Fruit fly (Drosophila melanogaster) whole organism, embryonic: ENCODE results near the gene CG9837.

ENCODE experiments used
- B-H2 ChIP-seq: fragments of 200-800 bp; sonication (Bioruptor generic); optimal IDR thresholded peaks from 2 replicates; lab custom pipeline; 2018; ENCODE audit warnings: missing biosample characterization, mild to moderate bottlenecking, missing genetic modification characterization
- CG11085 ChIP-seq: fragments of 200-800 bp; sonication (Bioruptor generic); IDR thresholded peaks from 2 replicates; pipeline ENCODE4 v1.3.6; 2022; ENCODE audit warnings: missing biosample characterization, missing genetic modification characterization
- CG12769 ChIP-seq: fragments of 200-800 bp; sonication (Bioruptor generic); optimal IDR thresholded peaks from 2 replicates; lab custom pipeline; 2019; ENCODE audit warnings: missing biosample characterization, mild to moderate bottlenecking, missing genetic modification characterization, moderate library complexity
- CG13894 ChIP-seq: fragments of 200-800 bp; sonication (Bioruptor generic); optimal IDR thresholded peaks from 3 replicates; lab custom pipeline; 2018; ENCODE audit warnings: missing biosample characterization, mild to moderate bottlenecking, missing genetic modification characterization, moderate library complexity
- CG3407 ChIP-seq: fragments of 200-800 bp; sonication (Bioruptor generic); optimal IDR thresholded peaks from 2 replicates; lab custom pipeline; 2018; ENCODE audit warnings: missing biosample characterization, mild to moderate bottlenecking, missing genetic modification characterization
- CG34224 ChIP-seq: fragments of 200-800 bp; sonication (Bioruptor generic); IDR thresholded peaks from 3 replicates; pipeline ENCODE4 v1.3.6; 2022; ENCODE audit warnings: missing biosample characterization, missing genetic modification characterization; ENCODE audit not compliant: partially characterized antibody
- CG34422 ChIP-seq: fragments of 200-800 bp; sonication (Bioruptor generic); IDR thresholded peaks from 3 replicates; pipeline ENCODE4 v1.3.6; 2022; ENCODE audit warnings: missing biosample characterization, missing genetic modification characterization
- CG43689 ChIP-seq: fragments of 200-800 bp; sonication (Bioruptor generic); IDR thresholded peaks from 2 replicates; pipeline ENCODE4 v1.3.6; 2022; ENCODE audit warnings: missing biosample characterization, missing genetic modification characterization
- CG6791 ChIP-seq: fragments of 200-800 bp; sonication (Bioruptor generic); IDR thresholded peaks from 3 replicates; pipeline ENCODE4 v1.3.6; 2022; ENCODE audit warnings: missing biosample characterization, missing genetic modification characterization; ENCODE audit not compliant: partially characterized antibody
- CG8388 ChIP-seq: fragments of 200-800 bp; sonication (Bioruptor generic); optimal IDR thresholded peaks from 2 replicates; lab custom pipeline; 2019; ENCODE audit warnings: missing biosample characterization, mild to moderate bottlenecking, missing genetic modification characterization, moderate library complexity
- CG8924 ChIP-seq: fragments of 200-800 bp; optimal IDR thresholded peaks from 3 replicates; lab custom pipeline; 2019; ENCODE audit warnings: missing biosample characterization, mild to moderate bottlenecking, missing genetic modification characterization, moderate library complexity
- CG9215 ChIP-seq: fragments of 200-800 bp; sonication (Bioruptor generic); IDR thresholded peaks from 2 replicates; pipeline ENCODE4 v1.3.6; 2022; ENCODE audit warnings: missing biosample characterization, missing genetic modification characterization
- CHES-1-like ChIP-seq: fragments of 200-800 bp; sonication (Bioruptor generic); optimal IDR thresholded peaks from 2 replicates; lab custom pipeline; 2016; ENCODE audit warnings: missing biosample characterization, missing genetic modification characterization
- D ChIP-seq, 2 experiments: fragments of 200-800 bp in 1 of 2; fragments of >200 bp in 1 of 2; sonication (Bioruptor generic) in 1 of 2; optimal IDR thresholded peaks; 2 replicates in 1 of 2; 3 replicates in 1 of 2; lab custom pipeline; 2017; ENCODE audit warnings: mild to moderate bottlenecking in 1 of 2, missing biosample characterization in 1 of 2, missing genetic modification characterization in 1 of 2, missing genetic modification reagents in 1 of 2
- D19B ChIP-seq: fragments of 200-800 bp; sonication (Bioruptor generic); optimal IDR thresholded peaks from 2 replicates; lab custom pipeline; 2017; ENCODE audit warnings: missing biosample characterization, mild to moderate bottlenecking, missing genetic modification characterization
- Kr ChIP-seq: fragments of 200-800 bp; sonication (Bioruptor generic); optimal IDR thresholded peaks from 2 replicates; lab custom pipeline; 2017; ENCODE audit warnings: missing biosample characterization, mild to moderate bottlenecking, missing genetic modification characterization
- Med ChIP-seq: fragments of 200-800 bp; sonication (Bioruptor generic); peaks from one replicate; lab custom pipeline; 2016; ENCODE audit warnings: missing biosample characterization, missing genetic modification characterization, mild to moderate bottlenecking, inconsistent platforms, moderate library complexity
- NC2β ChIP-seq: fragments of 200-800 bp; sonication (Bioruptor generic); optimal IDR thresholded peaks from 2 replicates; lab custom pipeline; 2016; ENCODE audit warnings: missing biosample characterization, missing genetic modification characterization
- Sox100B ChIP-seq: fragments of 200-800 bp; sonication (Bioruptor generic); optimal IDR thresholded peaks from 3 replicates; lab custom pipeline; 2018; ENCODE audit warnings: missing biosample characterization, mild to moderate bottlenecking, missing genetic modification characterization
- TFAM ChIP-seq: fragments of 200-800 bp; sonication (Bioruptor generic); optimal IDR thresholded peaks from 2 replicates; lab custom pipeline; 2017; ENCODE audit warnings: missing biosample characterization, missing genetic modification characterization, inconsistent platforms
- abd-A ChIP-seq: fragments of 200-800 bp; sonication (Bioruptor generic); optimal IDR thresholded peaks from 3 replicates; lab custom pipeline; 2019; ENCODE audit warnings: missing biosample characterization, mild to moderate bottlenecking, missing genetic modification characterization, moderate library complexity
- ara ChIP-seq: fragments of 200-800 bp; sonication (Bioruptor generic); IDR thresholded peaks from 2 replicates; pipeline ENCODE4 v1.3.6; 2022; ENCODE audit warnings: missing biosample characterization, missing genetic modification characterization
- bbx ChIP-seq: fragments of 200-800 bp; sonication (Bioruptor generic); IDR thresholded peaks from 2 replicates; pipeline ENCODE4 v1.3.6; 2022; ENCODE audit warnings: missing biosample characterization, missing genetic modification characterization; ENCODE audit not compliant: partially characterized antibody
- chn ChIP-seq: fragments of 200-800 bp; sonication (Bioruptor generic); optimal IDR thresholded peaks from 2 replicates; lab custom pipeline; 2016; ENCODE audit warnings: missing biosample characterization, missing genetic modification characterization
- corto ChIP-seq: fragments of 200-800 bp; sonication (Bioruptor generic); optimal IDR thresholded peaks from 2 replicates; lab custom pipeline; 2016; ENCODE audit warnings: missing biosample characterization, mild to moderate bottlenecking, missing genetic modification characterization, moderate library complexity
- dmrt99B ChIP-seq: fragments of 200-800 bp; sonication (Bioruptor generic); optimal IDR thresholded peaks from 2 replicates; lab custom pipeline; 2018; ENCODE audit warnings: missing biosample characterization, mild to moderate bottlenecking, missing genetic modification characterization, moderate library complexity
- jumu ChIP-seq: fragments of 200-800 bp; sonication (Bioruptor generic); optimal IDR thresholded peaks from 3 replicates; lab custom pipeline; 2016; ENCODE audit warnings: missing biosample characterization, missing genetic modification characterization
- klu ChIP-seq: fragments of 200-800 bp; sonication (Bioruptor generic); IDR thresholded peaks from 2 replicates; pipeline ENCODE4 v1.3.6; 2022; ENCODE audit warnings: missing biosample characterization, missing genetic modification characterization
- kni ChIP-seq: fragments of 200-800 bp; sonication (Bioruptor generic); optimal IDR thresholded peaks from 3 replicates; lab custom pipeline; 2017; ENCODE audit warnings: mild to moderate bottlenecking, missing biosample characterization, missing genetic modification reagents, missing genetic modification characterization
- org-1 ChIP-seq: fragments of 200-800 bp; sonication (Bioruptor generic); optimal IDR thresholded peaks from 2 replicates; lab custom pipeline; 2017; ENCODE audit warnings: missing biosample characterization, missing genetic modification characterization
- otp ChIP-seq: fragments of 200-800 bp; sonication (Bioruptor generic); IDR thresholded peaks from 3 replicates; pipeline ENCODE4, ENCODE4 v1.3.6; 2022; ENCODE audit warnings: missing biosample characterization, missing genetic modification characterization
- pros ChIP-seq: fragments of 200-800 bp; sonication (Bioruptor generic); optimal IDR thresholded peaks from 3 replicates; lab custom pipeline; 2019; ENCODE audit warnings: missing biosample characterization, mild to moderate bottlenecking, missing genetic modification characterization, moderate library complexity
- sd ChIP-seq: fragments of 200-800 bp; sonication (Bioruptor generic); optimal IDR thresholded peaks from 3 replicates; lab custom pipeline; 2018; ENCODE audit warnings: missing biosample characterization, mild to moderate bottlenecking, missing genetic modification characterization, moderate library complexity
- sens ChIP-seq: fragments of 200-800 bp; sonication (Bioruptor generic); peaks from one replicate; lab custom pipeline; 2016; ENCODE audit warnings: missing biosample characterization, missing genetic modification characterization
- shn ChIP-seq: fragments of 200-800 bp; sonication (Bioruptor generic); optimal IDR thresholded peaks from 3 replicates; lab custom pipeline; 2016; ENCODE audit warnings: missing biosample characterization, missing genetic modification characterization
- slp2 ChIP-seq: fragments of 200-800 bp; sonication (Bioruptor generic); optimal IDR thresholded peaks from 2 replicates; lab custom pipeline; 2016; ENCODE audit warnings: missing biosample characterization, missing genetic modification characterization
- twi ChIP-seq: fragments of 200-800 bp; optimal IDR thresholded peaks from 2 replicates; lab custom pipeline; 2019; ENCODE audit warnings: missing biosample characterization, mild to moderate bottlenecking, missing genetic modification characterization, moderate library complexity
- vvl ChIP-seq: fragments of 200-800 bp; sonication (Bioruptor generic); IDR thresholded peaks from 2 replicates; pipeline ENCODE4 v1.3.6; 2022; ENCODE audit warnings: missing biosample characterization, missing genetic modification characterization
- wek ChIP-seq: fragments of 200-800 bp; sonication (Bioruptor generic); optimal IDR thresholded peaks from 3 replicates; lab custom pipeline; 2018; ENCODE audit warnings: missing biosample characterization, mild to moderate bottlenecking, missing genetic modification characterization, moderate library complexity

CG9837 gene

DNA sequence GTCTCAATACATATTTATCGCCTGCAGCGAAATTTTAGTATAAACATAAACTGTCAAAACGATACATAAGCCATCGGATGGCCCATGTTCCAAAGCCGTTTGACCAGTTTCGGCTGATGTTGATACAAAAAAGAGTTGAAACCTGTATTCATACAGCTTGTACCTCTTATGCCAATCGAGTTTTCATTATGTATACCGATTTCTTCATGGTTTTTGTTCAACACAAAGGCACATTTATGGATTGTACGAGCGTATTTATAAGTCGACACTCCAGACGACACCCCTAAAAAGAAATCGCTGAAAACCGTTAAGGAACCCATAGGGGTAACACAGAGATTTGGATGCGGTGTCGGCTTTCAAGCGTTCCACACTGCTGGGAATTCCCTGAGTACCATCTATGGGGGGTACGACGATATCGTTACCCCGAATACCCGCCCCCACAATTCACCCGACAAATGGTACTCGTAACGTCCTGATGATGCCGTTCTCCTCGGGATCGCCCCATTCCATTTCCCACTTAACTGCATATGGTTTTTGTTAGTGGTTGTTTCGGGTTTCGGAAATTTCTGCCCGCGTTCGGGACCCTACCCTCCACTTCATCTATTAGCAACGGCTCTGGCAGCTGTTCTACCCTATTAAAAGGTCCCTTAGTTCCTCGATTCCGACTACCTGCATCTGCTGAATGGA, 5.4 kb downstream of the CG9837 start (continued):
- TF ChIP-seq D (optimal IDR thresholded peaks at IDR 0.05; lab: Kevin White, UChicago) = peak; percentile 30
- TF ChIP-seq D (GFP tag; optimal IDR thresholded peaks at IDR 0.05; lab: Kevin White, UChicago) = no peak
- TF ChIP-seq slp2 (GFP tag; lab: Kevin White, UChicago) = no peak
- peak; percentile 68; the same call in 1 of the 3 replicates for TF ChIP-seq CG6791 (GFP tag; lab: Robert Waterston, UW)
- peak; percentile 75 for TF ChIP-seq sens (GFP tag; lab: Kevin White, UChicago)
- 0 out of 2 replicates have a peak, but pooled peaks have one; percentile 10 for TF ChIP-seq ara (GFP tag; lab: Robert Waterston, UW)
- TF ChIP-seq twi = peak; percentile 91
- TF ChIP-seq org-1 (GFP tag; lab: Kevin White, UChicago) = no peak
- peak; percentile 97 for TF ChIP-seq pros (GFP tag; lab: Kevin White, UChicago)
- TF ChIP-seq wek = peak; percentile 28
- TF ChIP-seq TFAM (GFP tag; lab: Kevin White, UChicago) = no peak
- peak; percentile 47 for TF ChIP-seq bbx (GFP tag; lab: Robert Waterston, UW)
- TF ChIP-seq CG3407 (GFP tag; lab: Kevin White, UChicago) = no peak
- no peak for TF ChIP-seq NC2β (GFP tag; lab: Kevin White, UChicago)
- no peak for TF ChIP-seq CHES-1-like (GFP tag; lab: Kevin White, UChicago)
- TF ChIP-seq CG34422 (GFP tag; lab: Robert Waterston, UW) = no peak
- no peak for TF ChIP-seq CG8388 (GFP tag; lab: Kevin White, UChicago)
- TF ChIP-seq CG11085 (GFP tag; lab: Robert Waterston, UW) = no peak
- TF ChIP-seq B-H2 (GFP tag; lab: Kevin White, UChicago) = peak; percentile 49
- peak; percentile 33 for TF ChIP-seq CG8924 (tag; lab: Kevin White, UChicago)
- TF ChIP-seq klu = no peak
- no peak for TF ChIP-seq Sox100B (GFP tag; lab: Kevin White, UChicago)
- peak; percentile 16 for TF ChIP-seq corto (GFP tag; lab: Kevin White, UChicago)
- no peak for TF ChIP-seq shn (GFP tag; lab: Kevin White, UChicago)
- peak; percentile 24 for TF ChIP-seq D19B (GFP tag; lab: Kevin White, UChicago)
- TF ChIP-seq chn (GFP tag; lab: Kevin White, UChicago) = peak; percentile 54
- TF ChIP-seq Kr (GFP tag; lab: Kevin White, UChicago) = peak; percentile 98
- no peak for TF ChIP-seq dmrt99B (tag; lab: Kevin White, UChicago)
- TF ChIP-seq abd-A = peak; percentile 84
- peak; percentile 69 for TF ChIP-seq CG12769 (tag; lab: Kevin White, UChicago)
- no peak for TF ChIP-seq jumu (GFP tag; lab: Kevin White, UChicago)
- no peak for TF ChIP-seq CG9215 (GFP tag; lab: Robert Waterston, UW)
- TF ChIP-seq sd (tag; lab: Kevin White, UChicago) = peak; percentile 13
- TF ChIP-seq Med (GFP tag; lab: Kevin White, UChicago) = peak; percentile 17
- 0 out of 3 replicates have a peak, but pooled peaks have one; percentile 10 for TF ChIP-seq CG34224
- no peak for TF ChIP-seq otp
- peak; percentile 49; the same call in 1 of the 2 replicates for TF ChIP-seq vvl
- TF ChIP-seq CG43689 (GFP tag; lab: Robert Waterston, UW) = no peak
- TF ChIP-seq kni = peak; percentile 95
- peak; percentile 97 for TF ChIP-seq CG13894 (tag; lab: Kevin White, UChicago)
